Worm (Caenorhabditis elegans) whole organism, mixed stage, embryonic: Measurements from ENCODE around the gene H23N18.6.

ENCODE experiments used
- M03D4.4 ChIP-seq: sonication (generic microtip); optimal IDR thresholded peaks from 2 replicates; lab custom pipeline; 2017; ENCODE audit warnings: mild to moderate bottlenecking, missing genetic modification characterization, missing compliant biosample characterization
- bed-3 ChIP-seq: fragments of 200-800 bp; sonication (Bioruptor generic); optimal IDR thresholded peaks from 3 replicates; lab custom pipeline; 2018; ENCODE audit warnings: mild to moderate bottlenecking, missing genetic modification characterization, moderate library complexity, missing compliant biosample characterization
- blmp-1 ChIP-seq: fragments of 150-350 bp; optimal IDR thresholded peaks from 2 replicates; lab custom pipeline; 2014; ENCODE audit warnings: missing biosample characterization, missing genetic modification characterization
- ceh-39 ChIP-seq: fragments of 150-350 bp; optimal IDR thresholded peaks from 2 replicates; lab custom pipeline; 2014; ENCODE audit warnings: missing biosample characterization, missing genetic modification characterization
- ceh-43 ChIP-seq: fragments of 200-800 bp; sonication (Bioruptor generic); optimal IDR thresholded peaks from 2 replicates; lab custom pipeline; 2018; ENCODE audit warnings: mild to moderate bottlenecking, missing genetic modification characterization, moderate library complexity, missing compliant biosample characterization
- ceh-83 ChIP-seq: fragments of 200-800 bp; sonication (Bioruptor generic); optimal IDR thresholded peaks from 2 replicates; lab custom pipeline; 2018; ENCODE audit warnings: mild to moderate bottlenecking, missing genetic modification characterization, missing compliant biosample characterization
- ces-1 ChIP-seq: fragments of 150-350 bp; optimal IDR thresholded peaks from 2 replicates; lab custom pipeline; 2014; ENCODE audit warnings: missing biosample characterization, missing genetic modification reagents, missing genetic modification characterization
- cnd-1 ChIP-seq: fragments of 200-800 bp; sonication (Bioruptor generic); optimal IDR thresholded peaks from 2 replicates; lab custom pipeline; 2018; ENCODE audit warnings: mild to moderate bottlenecking, missing genetic modification characterization, missing compliant biosample characterization
- elt-1 ChIP-seq: sonication (generic microtip); optimal IDR thresholded peaks from 2 replicates; lab custom pipeline; 2017; ENCODE audit warnings: missing genetic modification characterization, mild to moderate bottlenecking, missing compliant biosample characterization, antibody characterized with exemption, moderate library complexity, borderline replicate concordance; ENCODE audit not compliant: insufficient read depth
- elt-3 ChIP-seq: fragments of 150-350 bp; optimal IDR thresholded peaks from 2 replicates; lab custom pipeline; 2014; ENCODE audit warnings: missing biosample characterization, missing genetic modification characterization
- flh-1 ChIP-seq: fragments of 200-800 bp; sonication (Bioruptor generic); optimal IDR thresholded peaks from 2 replicates; lab custom pipeline; 2018; ENCODE audit warnings: mild to moderate bottlenecking, missing genetic modification characterization, moderate library complexity, missing compliant biosample characterization
- lin-13 ChIP-seq: fragments of 150-350 bp; optimal IDR thresholded peaks from 2 replicates; lab custom pipeline; 2014; ENCODE audit warnings: missing biosample characterization, missing genetic modification characterization
- lin-32 ChIP-seq: fragments of 200-800 bp; sonication (Bioruptor generic); optimal IDR thresholded peaks from 2 replicates; lab custom pipeline; 2018; ENCODE audit warnings: mild to moderate bottlenecking, missing genetic modification characterization, missing compliant biosample characterization
- lsy-2 ChIP-seq: fragments of 150-350 bp; optimal IDR thresholded peaks from 2 replicates; lab custom pipeline; 2014; ENCODE audit warnings: missing biosample characterization, missing genetic modification characterization
- mab-5 ChIP-seq: fragments of 150-350 bp; optimal IDR thresholded peaks from 2 replicates; lab custom pipeline; 2014; ENCODE audit warnings: missing biosample characterization, missing genetic modification characterization
- mep-1 ChIP-seq: fragments of 150-350 bp; optimal IDR thresholded peaks from 2 replicates; lab custom pipeline; 2017; ENCODE audit warnings: missing biosample characterization, missing genetic modification reagents, missing genetic modification characterization, inconsistent platforms
- mls-2 ChIP-seq: sonication (generic microtip); optimal IDR thresholded peaks from 2 replicates; lab custom pipeline; 2016; ENCODE audit warnings: mild to moderate bottlenecking, missing genetic modification characterization, moderate library complexity, missing compliant biosample characterization
- nhr-12 ChIP-seq: fragments of 150-350 bp; optimal IDR thresholded peaks from 2 replicates; lab custom pipeline; 2014; ENCODE audit warnings: missing biosample characterization, missing genetic modification characterization
- nhr-237 ChIP-seq: fragments of 150-350 bp; optimal IDR thresholded peaks from 2 replicates; lab custom pipeline; 2014; ENCODE audit warnings: missing biosample characterization, missing genetic modification characterization
- nhr-76 ChIP-seq: sonication (generic microtip); optimal IDR thresholded peaks from 2 replicates; lab custom pipeline; 2017; ENCODE audit warnings: missing biosample characterization, missing genetic modification characterization
- pha-4 ChIP-seq: fragments of 150-350 bp; optimal IDR thresholded peaks from 2 replicates; lab custom pipeline; 2018; ENCODE audit warnings: missing biosample characterization, missing genetic modification reagents, missing genetic modification characterization
- sem-2 ChIP-seq: fragments of 200-800 bp; sonication (Bioruptor generic); optimal IDR thresholded peaks from 2 replicates; lab custom pipeline; 2018; ENCODE audit warnings: mild to moderate bottlenecking, missing genetic modification characterization, missing compliant biosample characterization
- snpc-4 ChIP-seq: fragments of 150-350 bp; optimal IDR thresholded peaks from 2 replicates; lab custom pipeline; 2014; ENCODE audit warnings: missing biosample characterization, missing genetic modification characterization
- tbx-8 ChIP-seq: fragments of 200-800 bp; sonication (Bioruptor generic); optimal IDR thresholded peaks from 2 replicates; lab custom pipeline; 2018; ENCODE audit warnings: mild to moderate bottlenecking, missing genetic modification characterization, moderate library complexity, missing compliant biosample characterization
- unc-120 ChIP-seq: sonication (generic microtip); optimal IDR thresholded peaks from 2 replicates; lab custom pipeline; 2017; ENCODE audit warnings: missing genetic modification characterization, missing compliant biosample characterization; ENCODE audit not compliant: poor library complexity, severe bottlenecking
- unc-39 ChIP-seq: fragments of 150-350 bp; optimal IDR thresholded peaks from 2 replicates; lab custom pipeline; 2014; ENCODE audit warnings: missing biosample characterization, missing genetic modification characterization
- unc-62 ChIP-seq: fragments of 150-350 bp; optimal IDR thresholded peaks from 2 replicates; lab custom pipeline; 2014; ENCODE audit warnings: missing biosample characterization, missing genetic modification reagents, missing genetic modification characterization
- zip-8 ChIP-seq: fragments of 150-350 bp; optimal IDR thresholded peaks from 2 replicates; lab custom pipeline; 2014; ENCODE audit warnings: missing biosample characterization, missing genetic modification characterization
- ztf-11 ChIP-seq: fragments of 150-350 bp; optimal IDR thresholded peaks from 2 replicates; lab custom pipeline; 2014; ENCODE audit warnings: missing biosample characterization, missing genetic modification characterization

The H23N18.6 gene

ce11 chrV:4890781-4891180, 24.1 kb downstream of the H23N18.6 start:
- TF ChIP-seq mep-1, result no peak
- TF ChIP-seq cnd-1 (tag; lab: Kevin White, UChicago), result no peak
- TF ChIP-seq nhr-76 (tag; lab: Kevin White, UChicago), result no peak
- TF ChIP-seq elt-1 (tag; lab: Kevin White, UChicago), result no peak
- TF ChIP-seq zip-8 (tag; lab: Kevin White, UChicago), result no peak
- no peak for TF ChIP-seq tbx-8 (GFP tag; lab: Kevin White, UChicago)
- TF ChIP-seq ceh-43, result no peak

- no peak for TF ChIP-seq flh-1 (GFP tag; lab: Kevin White, UChicago)
- peak; percentile 50 for TF ChIP-seq lsy-2 (tag; lab: Kevin White, UChicago)
- no peak for TF ChIP-seq M03D4.4 (tag; lab: Kevin White, UChicago)
- TF ChIP-seq nhr-12 (tag; lab: Kevin White, UChicago), result no peak
- no peak for TF ChIP-seq snpc-4
- no peak for TF ChIP-seq cnd-1 (tag; lab: Kevin White, UChicago)
- no peak for TF ChIP-seq ces-1 (GFP tag; lab: Kevin White, UChicago)
- TF ChIP-seq pha-4 (tag; lab: Kevin White, UChicago), result no peak
- TF ChIP-seq, all 35 proteins: peak for 1
These were observed 24.9 kb downstream of the H23N18.6 start, which contains the start of gene T19H12.2 for ce11 chrV:4889976-4890479. TSS of gene T19H12.2 (plus strand) at chrV:4890429.

- TF ChIP-seq ztf-11 (tag; lab: Kevin White, UChicago), result no peak
- no peak for TF ChIP-seq flh-1 (GFP tag; lab: Kevin White, UChicago)
- TF ChIP-seq lin-13 (tag; lab: Kevin White, UChicago), result no peak
- TF ChIP-seq ces-1 (GFP tag; lab: Kevin White, UChicago), result no peak
- TF ChIP-seq nhr-76 (tag; lab: Kevin White, UChicago), result no peak
- no peak for TF ChIP-seq mab-5
- TF ChIP-seq elt-1 (tag; lab: Kevin White, UChicago), result no peak
- TF ChIP-seq ceh-39 (tag; lab: Kevin White, UChicago), result no peak
- no peak for TF ChIP-seq tbx-8 (GFP tag; lab: Kevin White, UChicago)
These were observed 25.4 kb downstream of the H23N18.6 start, which contains the start of gene ugt-12 for ce11 chrV:4889477-4889876. TSS of gene ugt-12 (minus strand) at chrV:4889629.

DNA sequence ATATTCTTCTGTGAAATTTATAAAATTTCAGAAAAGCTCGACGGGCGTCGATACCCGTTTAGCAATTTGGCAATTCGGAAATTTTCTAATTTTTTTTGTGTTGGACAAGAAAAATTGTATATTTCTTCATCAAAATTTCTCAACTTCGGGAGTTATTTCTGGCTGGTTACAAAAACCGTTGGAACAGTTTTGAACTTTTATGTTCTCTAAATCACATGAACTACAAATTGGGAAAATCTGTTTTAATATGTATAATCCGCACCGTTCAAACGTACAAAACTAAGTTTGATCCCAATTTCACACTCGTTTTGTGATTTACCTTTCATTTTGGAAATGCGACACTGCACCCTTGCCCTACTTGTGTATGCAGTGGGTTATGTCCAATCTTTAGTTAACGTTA, 29.5 kb downstream of the H23N18.6 start, which contains the start of gene T19H12.3:
T19H12.3 (plus strand) TSS at position 301 of the 400 bp plus-strand sequence.
- TF ChIP-seq lin-13 (tag; lab: Kevin White, UChicago) (no peak), snpc-4 (no peak), nhr-76 (tag; lab: Kevin White, UChicago) (no peak), mls-2 (tag; lab: Kevin White, UChicago) (no peak), sem-2 (GFP tag; lab: Kevin White, UChicago) (no peak), pha-4 (tag; lab: Kevin White, UChicago) (no peak), unc-62 (GFP tag; lab: Kevin White, UChicago) (no peak), mep-1 (no peak), nhr-237 (no peak), unc-120 (no peak), cnd-1 (tag; lab: Kevin White, UChicago) (no peak), blmp-1 (tag; lab: Kevin White, UChicago) (no peak), lin-32 (GFP tag; lab: Kevin White, UChicago) (no peak), M03D4.4 (tag; lab: Kevin White, UChicago) (no peak), flh-1 (GFP tag; lab: Kevin White, UChicago) (no peak), bed-3 (GFP tag; lab: Kevin White, UChicago) (no peak)

DNA sequence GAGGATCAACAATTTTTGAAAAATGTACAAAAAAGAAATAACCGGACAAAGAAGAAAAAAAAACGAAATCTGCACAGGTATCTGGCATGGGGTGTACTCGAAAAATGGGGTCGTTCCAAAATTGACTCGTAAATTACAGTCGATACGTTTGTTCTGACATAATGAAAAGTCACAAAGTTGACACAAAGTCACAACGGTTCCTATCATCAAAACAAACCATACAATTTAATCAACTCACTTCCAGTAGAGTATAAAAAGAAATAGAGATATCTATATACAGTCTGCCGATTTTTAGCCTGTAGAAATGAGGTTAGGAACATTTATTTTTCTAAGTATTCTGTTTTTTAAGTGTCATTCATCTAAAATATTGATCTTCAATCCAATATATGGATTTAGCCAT, 30.4 kb downstream of the H23N18.6 start, which contains the start of gene T19H12.12:
T19H12.12 (plus strand) TSS at position 301 of the 400 bp plus-strand sequence.
- TF ChIP-seq elt-3 (tag; lab: Kevin White, UChicago) (no peak), ceh-83 (GFP tag; lab: Kevin White, UChicago) (no peak), mls-2 (tag; lab: Kevin White, UChicago) (no peak), unc-39 (tag; lab: Kevin White, UChicago) (no peak)
- TF ChIP-seq, all 35 proteins: peak for 0
